Worm (Caenorhabditis elegans): Measurements from ENCODE around the gene F47C12.7.

- TF ChIP-seq lsy-2 (tag; optimal IDR thresholded peaks at IDR 0.05), result no peak
- TF ChIP-seq ztf-11 (tag; optimal IDR thresholded peaks at IDR 0.05), result no peak
- no peak for TF ChIP-seq elt-1 (tag; optimal IDR thresholded peaks at IDR 0.05; ENCODE audit: borderline replicate concordance, insufficient read depth)
- TF ChIP-seq flh-1 (GFP tag; optimal IDR thresholded peaks at IDR 0.05), result no peak
- TF ChIP-seq unc-62 (GFP tag; optimal IDR thresholded peaks at IDR 0.05), result no peak
- no peak for TF ChIP-seq nhr-237 (tag; optimal IDR thresholded peaks at IDR 0.05)
- TF ChIP-seq zip-8 (tag; optimal IDR thresholded peaks at IDR 0.05), result no peak
- TF ChIP-seq snpc-4 (tag; optimal IDR thresholded peaks at IDR 0.05), result no peak
- no peak for TF ChIP-seq pha-4 (tag; optimal IDR thresholded peaks at IDR 0.05)
- no peak for TF ChIP-seq nhr-2 (tag; optimal IDR thresholded peaks at IDR 0.05)
- TF ChIP-seq blmp-1 (tag; optimal IDR thresholded peaks at IDR 0.05), result no peak
- TF ChIP-seq ces-1 (GFP tag; optimal IDR thresholded peaks at IDR 0.05), result no peak
- no peak for TF ChIP-seq unc-39 (tag; optimal IDR thresholded peaks at IDR 0.05)
Observed at ce11 chrIV:3995384-3995783, at the start of gene F47C12.7.

All from whole organism, mixed stage, embryonic.